Worm (Caenorhabditis elegans) whole organism, L1 larva: ENCODE results near the gene srt-53.

Source experiments
- C34B4.2 ChIP-seq: sonication (generic microtip); optimal IDR thresholded peaks from 2 replicates; lab custom pipeline; 2017; ENCODE audit warnings: mild to moderate bottlenecking, missing genetic modification characterization, missing compliant biosample characterization
- aly-2 ChIP-seq: fragments of 150-350 bp; optimal IDR thresholded peaks from 2 replicates; lab custom pipeline; 2014; ENCODE audit warnings: missing biosample characterization, missing genetic modification characterization
- egl-13 ChIP-seq: sonication (generic microtip); optimal IDR thresholded peaks from 2 replicates; lab custom pipeline; 2016; ENCODE audit warnings: missing genotype, missing genetic modification reagents, missing genetic modification characterization, missing compliant biosample characterization
- lin-39 ChIP-seq: fragments of 150-350 bp; optimal IDR thresholded peaks from 2 replicates; lab custom pipeline; 2014; ENCODE audit warnings: missing biosample characterization, missing genetic modification reagents, missing genetic modification characterization
- nhr-12 ChIP-seq: sonication (generic microtip); optimal IDR thresholded peaks from 2 replicates; lab custom pipeline; 2017; ENCODE audit warnings: missing biosample characterization, missing genetic modification characterization
- pqm-1 ChIP-seq: sonication (generic microtip); optimal IDR thresholded peaks from 3 replicates; lab custom pipeline; 2017; ENCODE audit warnings: missing biosample characterization, missing genetic modification characterization
- unc-130 ChIP-seq: fragments of 150-350 bp; optimal IDR thresholded peaks from 2 replicates; lab custom pipeline; 2017; ENCODE audit warnings: missing biosample characterization, missing genetic modification characterization, inconsistent platforms
- zag-1 ChIP-seq: fragments of 150-350 bp; optimal IDR thresholded peaks from 2 replicates; lab custom pipeline; 2014; ENCODE audit warnings: missing biosample characterization, missing genetic modification characterization

ce11 chrV:7985860-7986259 lies 45.7 kb upstream of the srt-53 start, which contains the start of gene Y97E10AL.1:
- TF ChIP-seq lin-39 (tag; lab: Kevin White, UChicago), result no peak
- no peak for TF ChIP-seq unc-130 (tag; lab: Kevin White, UChicago)
- no peak for TF ChIP-seq C34B4.2 (tag; lab: Kevin White, UChicago)
- TF ChIP-seq nhr-12 (tag; lab: Kevin White, UChicago), result no peak
- no peak for TF ChIP-seq egl-13
- TF ChIP-seq zag-1 (tag; lab: Kevin White, UChicago), result no peak
- no peak for TF ChIP-seq pqm-1 (tag; lab: Kevin White, UChicago)
- no peak for TF ChIP-seq aly-2 (tag; lab: Kevin White, UChicago)
